Worm (Caenorhabditis elegans) whole organism, L3 larva: Measurements from ENCODE around the gene tufm-1.
A peak's percentile ranks its signal among the peaks of the same experiment; 100 is the strongest.

ENCODE experiments used
- aly-2 ChIP-seq: fragments of 150-350 bp; optimal IDR thresholded peaks from 2 replicates; lab custom pipeline; 2014; ENCODE audit warnings: missing biosample characterization, missing genetic modification characterization
- ama-1 ChIP-seq: fragments of 150-350 bp; optimal IDR thresholded peaks from 2 replicates; lab custom pipeline; 2018
- ceh-16 ChIP-seq: sonication (generic microtip); optimal IDR thresholded peaks from 2 replicates; lab custom pipeline; 2017; ENCODE audit warnings: missing biosample characterization, missing genetic modification characterization
- ceh-28 ChIP-seq: fragments of 150-350 bp; optimal IDR thresholded peaks from 2 replicates; lab custom pipeline; 2014; ENCODE audit warnings: missing biosample characterization, missing genetic modification reagents, missing genetic modification characterization
- ceh-82 ChIP-seq: fragments of 150-350 bp; optimal IDR thresholded peaks from 2 replicates; lab custom pipeline; 2014; ENCODE audit warnings: missing biosample characterization, missing genetic modification characterization
- elt-2 ChIP-seq: sonication (generic microtip); optimal IDR thresholded peaks from 2 replicates; lab custom pipeline; 2016; ENCODE audit warnings: missing genetic modification reagents, mild to moderate bottlenecking, missing genetic modification characterization, missing compliant biosample characterization
- elt-3 ChIP-seq, 3 experiments: fragments of 150-350 bp in 1 of 3; sonication (generic microtip) in 2 of 3; optimal IDR thresholded peaks; 2 replicates in 2 of 3; 4 replicates in 1 of 3; lab custom pipeline; 2014 to 2017; ENCODE audit warnings: missing biosample characterization in 3 of 3, missing genetic modification characterization in 3 of 3
- fkh-2 ChIP-seq: fragments of 150-350 bp; optimal IDR thresholded peaks from 2 replicates; lab custom pipeline; 2014; ENCODE audit warnings: missing biosample characterization, missing genetic modification reagents, missing genetic modification characterization
- fos-1 ChIP-seq: fragments of 150-350 bp; optimal IDR thresholded peaks from 2 replicates; lab custom pipeline; 2014; ENCODE audit warnings: missing biosample characterization, missing genetic modification characterization
- jun-1 ChIP-seq: fragments of 150-350 bp; optimal IDR thresholded peaks from 2 replicates; lab custom pipeline; 2014; ENCODE audit warnings: missing biosample characterization, missing genetic modification reagents, missing genetic modification characterization
- lin-15B ChIP-seq: fragments of 150-350 bp; optimal IDR thresholded peaks from 2 replicates; lab custom pipeline; 2014; ENCODE audit warnings: missing biosample characterization, missing genetic modification characterization
- lsy-12 ChIP-seq: sonication (generic microtip); optimal IDR thresholded peaks from 2 replicates; lab custom pipeline; 2016; ENCODE audit warnings: mild to moderate bottlenecking, missing genetic modification characterization, missing compliant biosample characterization
- mml-1 ChIP-seq: fragments of 150-350 bp; sonication (generic microtip); optimal IDR thresholded peaks from 3 replicates; lab custom pipeline; 2014; ENCODE audit warnings: missing biosample characterization, missing genetic modification characterization
- nfya-1 ChIP-seq: sonication (generic microtip); optimal IDR thresholded peaks from 2 replicates; lab custom pipeline; 2017; ENCODE audit warnings: missing genetic modification characterization, mild to moderate bottlenecking, missing compliant biosample characterization, antibody characterized with exemption, moderate library complexity; ENCODE audit not compliant: insufficient read depth
- nhr-11 ChIP-seq: fragments of 150-350 bp; optimal IDR thresholded peaks from 2 replicates; lab custom pipeline; 2014; ENCODE audit warnings: missing biosample characterization, missing genetic modification characterization
- nhr-12 ChIP-seq: fragments of 150-350 bp; optimal IDR thresholded peaks from 2 replicates; lab custom pipeline; 2014; ENCODE audit warnings: missing biosample characterization, missing genetic modification characterization
- nhr-23 ChIP-seq: fragments of 150-350 bp; optimal IDR thresholded peaks from 2 replicates; lab custom pipeline; 2014; ENCODE audit warnings: missing biosample characterization, missing genetic modification reagents, missing genetic modification characterization
- nhr-28 ChIP-seq: fragments of 150-350 bp; optimal IDR thresholded peaks from 2 replicates; lab custom pipeline; 2014; ENCODE audit warnings: missing biosample characterization, missing genetic modification characterization
- nhr-43 ChIP-seq: sonication (generic microtip); optimal IDR thresholded peaks from 2 replicates; lab custom pipeline; 2016; ENCODE audit warnings: mild to moderate bottlenecking, missing genetic modification characterization, missing compliant biosample characterization; ENCODE audit not compliant: poor library complexity, severe bottlenecking
- nhr-67 ChIP-seq: fragments of 150-350 bp; optimal IDR thresholded peaks from 2 replicates; lab custom pipeline; 2014; ENCODE audit warnings: missing biosample characterization, missing genetic modification characterization
- nhr-76 ChIP-seq: fragments of 150-350 bp; sonication (generic microtip); optimal IDR thresholded peaks from 5 replicates; lab custom pipeline; 2014; ENCODE audit warnings: missing biosample characterization, missing genetic modification characterization
- nhr-77 ChIP-seq: fragments of 150-350 bp; optimal IDR thresholded peaks from 2 replicates; lab custom pipeline; 2014; ENCODE audit warnings: missing biosample characterization, missing genetic modification characterization
- pha-4 ChIP-seq: fragments of 150-350 bp; optimal IDR thresholded peaks from 2 replicates; lab custom pipeline; 2014; ENCODE audit warnings: missing biosample characterization, missing genetic modification reagents, missing genetic modification characterization
- skn-1 ChIP-seq: fragments of 150-350 bp; optimal IDR thresholded peaks from 2 replicates; lab custom pipeline; 2014; ENCODE audit warnings: missing biosample characterization, missing genetic modification characterization
- snpc-4 ChIP-seq: fragments of 150-350 bp; optimal IDR thresholded peaks from 2 replicates; lab custom pipeline; 2014; ENCODE audit warnings: missing biosample characterization, missing genetic modification characterization
- tbx-2 ChIP-seq: sonication (generic microtip); optimal IDR thresholded peaks from 2 replicates; lab custom pipeline; 2016; ENCODE audit warnings: mild to moderate bottlenecking, missing genetic modification characterization, missing compliant biosample characterization
- unc-39 ChIP-seq: sonication (generic microtip); optimal IDR thresholded peaks from 4 replicates; lab custom pipeline; 2017; ENCODE audit warnings: missing biosample characterization, missing genetic modification characterization
- zag-1 ChIP-seq: fragments of 150-350 bp; optimal IDR thresholded peaks from 2 replicates; lab custom pipeline; 2014; ENCODE audit warnings: missing biosample characterization, missing genetic modification characterization
- ztf-11 ChIP-seq: fragments of 150-350 bp; optimal IDR thresholded peaks from 2 replicates; lab custom pipeline; 2014; ENCODE audit warnings: missing biosample characterization, missing genetic modification characterization
- ztf-4 ChIP-seq: fragments of 150-350 bp; optimal IDR thresholded peaks from 2 replicates; lab custom pipeline; 2014; ENCODE audit warnings: missing biosample characterization, missing genetic modification characterization

The tufm-1 gene

ce11 chrIII:2818980-2819379 is 4.2 kb upstream of the tufm-1 start, which contains the start of gene pipp-4P:
TSS of gene pipp-4P (plus strand) at chrIII:2819280.
- TF ChIP-seq fos-1 (tag; lab: Kevin White, UChicago) (no peak), nhr-23 (tag; lab: Kevin White, UChicago) (no peak), skn-1 (tag; lab: Kevin White, UChicago) (no peak), elt-2 (tag; lab: Kevin White, UChicago) (no peak), nhr-77 (tag; lab: Kevin White, UChicago) (no peak), ztf-4 (tag; lab: Kevin White, UChicago) (no peak), aly-2 (tag; lab: Kevin White, UChicago) (no peak), tbx-2 (tag; lab: Kevin White, UChicago) (no peak), ceh-82 (tag; lab: Kevin White, UChicago) (no peak), nfya-1 (no peak), nhr-11 (tag; lab: Kevin White, UChicago) (no peak), lin-15B (tag; lab: Kevin White, UChicago) (no peak), unc-39 (tag; lab: Kevin White, UChicago) (no peak), zag-1 (tag; lab: Kevin White, UChicago) (no peak)

DNA sequence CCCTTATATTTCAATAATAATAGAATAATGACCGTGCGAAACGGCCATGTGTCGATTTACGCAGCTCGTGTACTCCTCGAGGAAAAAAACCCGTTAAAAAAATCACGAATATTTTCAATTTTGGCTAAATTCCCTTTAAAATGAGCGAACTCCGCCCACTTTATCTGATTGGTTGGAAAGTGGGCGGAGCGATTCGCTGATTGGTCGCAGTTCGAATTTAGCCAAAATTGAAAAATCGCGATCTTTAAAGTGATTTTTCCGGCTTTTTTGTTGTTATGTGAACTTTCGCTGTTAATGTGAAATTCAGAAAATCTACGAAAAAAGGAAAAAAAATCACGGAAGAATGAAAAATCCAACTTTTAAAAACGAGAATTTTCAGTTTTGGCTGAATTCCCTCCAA is 3.1 kb upstream of the tufm-1 start:
- TF ChIP-seq fkh-2 (tag; lab: Kevin White, UChicago) (no peak), nfya-1 (peak; percentile 77)

DNA sequence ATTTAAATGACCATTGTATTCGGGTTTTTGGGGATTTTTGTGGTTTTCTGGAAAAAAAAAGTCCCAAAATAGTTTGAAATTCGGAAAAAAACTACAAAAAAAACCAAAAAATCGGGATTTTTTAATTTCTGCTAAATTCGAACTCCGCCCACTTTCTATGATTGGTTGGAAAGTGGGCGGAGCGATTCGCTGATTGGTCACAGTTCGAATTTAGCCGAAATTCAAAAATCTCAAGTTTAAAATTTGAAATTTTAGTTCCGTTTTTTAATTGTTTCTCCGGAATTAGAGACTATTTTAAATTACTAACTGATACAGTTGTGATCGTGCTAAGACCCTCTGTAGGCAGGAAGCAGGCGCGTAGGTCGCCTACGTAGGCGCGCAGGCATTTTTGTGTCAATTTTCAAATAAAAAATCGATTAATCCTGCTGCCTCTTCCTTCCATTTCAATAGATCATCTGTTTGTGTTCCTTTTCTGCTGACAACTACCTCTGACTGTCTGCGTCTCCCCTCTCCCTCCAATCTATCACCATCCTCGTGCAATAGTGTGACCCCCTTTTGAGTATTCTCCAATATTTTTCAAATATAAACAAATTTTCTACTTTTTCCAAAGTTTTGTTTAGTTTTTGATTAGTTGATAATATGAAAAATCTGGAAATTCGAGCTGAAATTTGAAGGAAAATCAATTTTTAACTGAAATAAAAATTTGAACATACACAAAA is 1.6 kb upstream of the tufm-1 start:
- no peak for TF ChIP-seq tbx-2 (tag; lab: Kevin White, UChicago)
- no peak for TF ChIP-seq ama-1 (lab: Kevin White, UChicago)
- TF ChIP-seq ztf-11 (tag; lab: Kevin White, UChicago), result no peak
- TF ChIP-seq ceh-28 (tag; lab: Kevin White, UChicago), result no peak
- TF ChIP-seq nhr-23 (tag; lab: Kevin White, UChicago), result peak; percentile 0
- TF ChIP-seq pha-4 (tag; lab: Kevin White, UChicago), result peak; percentile 48
- no peak for TF ChIP-seq jun-1 (tag; lab: Kevin White, UChicago)
- no peak for TF ChIP-seq elt-2 (tag; lab: Kevin White, UChicago)
- no peak for TF ChIP-seq nhr-43 (tag; lab: Kevin White, UChicago)
- TF ChIP-seq unc-39 (tag; lab: Kevin White, UChicago), result no peak
- no peak for TF ChIP-seq nhr-12 (tag; lab: Kevin White, UChicago)
- TF ChIP-seq nhr-28 (tag; lab: Kevin White, UChicago), result no peak
- TF ChIP-seq nfya-1, result peak; percentile 93
- TF ChIP-seq elt-3 (tag; optimal IDR thresholded peaks at IDR 0.05; lab: Kevin White, UChicago), result no peak
- TF ChIP-seq lin-15B (tag; lab: Kevin White, UChicago), result no peak

ce11 chrIII:2811410-2811809 is 3.4 kb downstream of the tufm-1 start:
- TF ChIP-seq nfya-1, result no peak
- no peak for TF ChIP-seq ceh-16 (tag; lab: Kevin White, UChicago)
- no peak for TF ChIP-seq lsy-12
- TF ChIP-seq snpc-4 (tag; lab: Kevin White, UChicago), result no peak
- TF ChIP-seq nhr-77 (tag; lab: Kevin White, UChicago), result no peak
- no peak for TF ChIP-seq nhr-76 (tag; lab: Kevin White, UChicago)
- TF ChIP-seq nhr-43 (tag; lab: Kevin White, UChicago), result peak; percentile 14
- no peak for TF ChIP-seq mml-1 (tag; lab: Kevin White, UChicago)
- TF ChIP-seq skn-1 (tag; lab: Kevin White, UChicago), result no peak
- no peak for TF ChIP-seq pha-4 (tag; lab: Kevin White, UChicago)
- no peak for TF ChIP-seq fos-1 (tag; lab: Kevin White, UChicago)
- no peak for TF ChIP-seq lin-15B (tag; lab: Kevin White, UChicago)
- peak; percentile 38 for TF ChIP-seq aly-2 (tag; lab: Kevin White, UChicago)
- peak; percentile 3 for TF ChIP-seq elt-2 (tag; lab: Kevin White, UChicago)

DNA sequence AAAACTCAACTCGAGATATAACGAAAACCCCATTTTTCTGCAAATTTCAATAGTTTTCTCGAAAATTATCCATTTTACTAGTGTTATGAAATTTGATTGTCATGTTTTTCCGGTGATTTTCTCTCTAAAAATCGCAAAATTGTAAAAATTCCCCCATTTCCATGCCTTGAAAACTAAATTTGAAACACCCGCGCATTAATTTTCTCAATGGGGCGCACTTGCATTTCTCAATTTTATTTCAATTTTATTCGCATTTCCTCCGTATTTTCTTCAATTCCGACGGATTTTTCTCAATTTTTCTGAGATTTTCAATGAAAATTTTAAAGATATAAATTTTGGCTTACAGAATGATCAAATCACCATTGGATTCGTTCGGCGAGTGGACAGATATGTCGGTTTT is 9.7 kb downstream of the tufm-1 start, which contains the start of gene Y71H2AM.3:
Gene Y71H2AM.3, plus strand, starts transcription at position 347 of the 400 bp plus-strand sequence.
- TF ChIP-seq nhr-23 (tag; lab: Kevin White, UChicago) (peak; percentile 26), ama-1 (lab: Kevin White, UChicago) (peak; percentile 68), nfya-1 (peak; percentile 52), ceh-82 (tag; lab: Kevin White, UChicago) (no peak), mml-1 (tag; lab: Kevin White, UChicago) (no peak), pha-4 (tag; lab: Kevin White, UChicago) (peak; percentile 56), jun-1 (tag; lab: Kevin White, UChicago) (peak; percentile 3), fkh-2 (tag; lab: Kevin White, UChicago) (no peak), lin-15B (tag; lab: Kevin White, UChicago) (peak; percentile 76), nhr-67 (tag; lab: Kevin White, UChicago) (no peak), ceh-28 (tag; lab: Kevin White, UChicago) (peak; percentile 4)
